Worm (Caenorhabditis elegans): ENCODE measurements around the gene sre-37.

DNA sequence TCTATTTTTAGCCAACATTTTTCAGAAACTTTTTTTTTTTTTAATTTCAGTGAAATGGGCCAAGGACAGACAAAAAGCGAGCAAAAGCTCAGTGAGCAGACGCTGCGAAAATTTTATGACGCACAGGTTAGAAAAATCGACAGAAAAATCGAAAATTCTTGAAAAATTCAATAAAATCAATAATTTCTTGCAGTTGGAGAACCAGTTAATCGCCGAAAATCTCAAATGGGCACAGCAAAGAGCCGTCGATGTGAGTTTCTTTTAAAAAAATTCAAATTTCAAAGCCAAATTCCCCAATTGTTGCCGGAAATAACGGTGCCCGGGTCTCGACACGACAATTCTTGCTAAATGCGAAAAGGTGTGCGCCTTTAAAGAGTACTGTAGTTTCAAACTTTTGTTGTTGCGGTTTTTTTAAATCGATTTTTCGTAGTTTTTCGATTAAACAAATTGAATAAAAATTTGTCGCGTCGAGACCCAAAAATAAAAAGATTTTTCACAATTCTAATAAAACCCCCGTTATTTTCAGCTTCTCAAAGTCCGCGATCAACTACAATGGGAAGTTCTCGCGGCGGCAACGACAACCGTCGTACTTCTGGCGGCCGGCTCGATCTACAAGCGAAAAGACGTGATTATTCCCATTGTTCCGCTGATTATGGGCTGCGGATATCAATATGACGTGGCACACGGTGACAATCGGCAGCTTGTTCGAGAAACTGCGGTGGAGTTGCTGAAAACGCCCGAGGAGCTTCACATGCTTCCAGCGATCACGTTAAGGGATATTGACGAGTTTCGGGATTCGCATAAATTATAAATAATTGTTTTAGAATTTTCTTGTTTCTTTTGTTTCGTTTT is 4.8 kb upstream of the sre-37 start, which contains the start of gene tag-280:
- no peak for TF ChIP-seq pha-4 (tag; optimal IDR thresholded peaks at IDR 0.05)
- TF ChIP-seq pqm-1 (tag; optimal IDR thresholded peaks at IDR 0.05) = no peak
- no peak for TF ChIP-seq dmd-4 (tag; optimal IDR thresholded peaks at IDR 0.05; ENCODE audit: borderline replicate concordance)
- no peak for TF ChIP-seq unc-86 (tag; optimal IDR thresholded peaks at IDR 0.05)
- no peak for TF ChIP-seq nhr-11 (tag; optimal IDR thresholded peaks at IDR 0.05)
- TF ChIP-seq ets-4 (tag; optimal IDR thresholded peaks at IDR 0.05) = no peak
- no peak for TF ChIP-seq K02D7.2 (tag; optimal IDR thresholded peaks at IDR 0.05)
- no peak for TF ChIP-seq ceh-9 (tag; optimal IDR thresholded peaks at IDR 0.05)
- no peak for TF ChIP-seq fax-1 (tag; optimal IDR thresholded peaks at IDR 0.05)
- no peak for TF ChIP-seq nhr-232 (tag; optimal IDR thresholded peaks at IDR 0.05)
- TF ChIP-seq ama-1 (optimal IDR thresholded peaks at IDR 0.05) = no peak
- no peak for TF ChIP-seq lin-11 (tag; optimal IDR thresholded peaks at IDR 0.05)

All from whole organism, late embryonic.